Worm (Caenorhabditis elegans): Measurements from ENCODE around the gene Y116F11B.17.

- no peak for TF ChIP-seq R02D3.7 (tag; optimal IDR thresholded peaks at IDR 0.05)
- TF ChIP-seq ztf-7 (tag; optimal IDR thresholded peaks at IDR 0.05) = no peak
- no peak for TF ChIP-seq zip-11 (GFP tag; IDR thresholded peaks at IDR 0.05)
- no peak for TF ChIP-seq lir-3 (tag; optimal IDR thresholded peaks at IDR 0.05)
- no peak for TF ChIP-seq mep-1 (tag; optimal IDR thresholded peaks at IDR 0.05)
Observed at ce11 chrV:19783829-19784228, 38.2 kb downstream of the Y116F11B.17 start, which contains the start of gene srt-45.
